Fruit fly (Drosophila melanogaster) whole organism, embryonic: ENCODE results near the gene hry.
A peak's percentile ranks its signal among the peaks of the same experiment; 100 is the strongest.

Experiments
- Adf1 ChIP-seq: fragments of 200-800 bp; sonication (Bioruptor generic); IDR thresholded peaks from 2 replicates; pipeline ENCODE4 v1.3.6; 2022; ENCODE audit warnings: missing biosample characterization, missing genetic modification characterization
- BEAF-32 ChIP-seq: fragments of 200-800 bp; sonication (Bioruptor generic); optimal IDR thresholded peaks from 3 replicates; lab custom pipeline; 2017; ENCODE audit warnings: missing biosample characterization, missing genetic modification characterization, mild to moderate bottlenecking, moderate library complexity, missing genetic modification reagents
- C15 ChIP-seq: fragments of 200-800 bp; sonication (Bioruptor generic); IDR thresholded peaks from 3 replicates; pipeline ENCODE4 v1.3.6; 2022; ENCODE audit warnings: missing biosample characterization, missing genetic modification characterization
- CG10267 ChIP-seq: fragments of 200-800 bp; sonication (Bioruptor generic); optimal IDR thresholded peaks from 2 replicates; lab custom pipeline; 2018; ENCODE audit warnings: missing biosample characterization, mild to moderate bottlenecking, missing genetic modification characterization, moderate library complexity
- CG12104 ChIP-seq: fragments of 200-800 bp; sonication (Bioruptor generic); optimal IDR thresholded peaks from 3 replicates; lab custom pipeline; 2016; ENCODE audit warnings: missing biosample characterization, missing genetic modification characterization
- CG12769 ChIP-seq: fragments of 200-800 bp; sonication (Bioruptor generic); optimal IDR thresholded peaks from 2 replicates; lab custom pipeline; 2019; ENCODE audit warnings: missing biosample characterization, mild to moderate bottlenecking, missing genetic modification characterization, moderate library complexity
- CG13775 ChIP-seq: fragments of 200-800 bp; sonication (Bioruptor generic); optimal IDR thresholded peaks from 3 replicates; lab custom pipeline; 2017; ENCODE audit warnings: missing biosample characterization, mild to moderate bottlenecking, missing genetic modification characterization
- CG15073 ChIP-seq: fragments of 200-800 bp; sonication (Bioruptor generic); optimal IDR thresholded peaks from 2 replicates; lab custom pipeline; 2016; ENCODE audit warnings: missing biosample characterization, missing genetic modification characterization
- CG1603 ChIP-seq: fragments of 200-800 bp; sonication (Bioruptor generic); optimal IDR thresholded peaks from 2 replicates; lab custom pipeline; 2019; ENCODE audit warnings: missing biosample characterization, mild to moderate bottlenecking, missing genetic modification characterization, moderate library complexity
- CG16813 ChIP-seq: fragments of 200-800 bp; sonication (Bioruptor generic); IDR thresholded peaks from 3 replicates; pipeline ENCODE4 v1.3.6; 2022; ENCODE audit warnings: missing biosample characterization, missing genetic modification characterization; ENCODE audit not compliant: partially characterized antibody
- CG1832 ChIP-seq: fragments of 200-800 bp; sonication (Bioruptor generic); optimal IDR thresholded peaks from 2 replicates; lab custom pipeline; 2017; ENCODE audit warnings: missing biosample characterization, mild to moderate bottlenecking, missing genetic modification characterization, inconsistent platforms
- CG18599 ChIP-seq: fragments of 200-800 bp; sonication (Bioruptor generic); optimal IDR thresholded peaks from 3 replicates; lab custom pipeline; 2017; ENCODE audit warnings: missing biosample characterization, missing genetic modification characterization, mild to moderate bottlenecking, moderate library complexity, missing genetic modification reagents
- CG18764 ChIP-seq: fragments of 200-800 bp; sonication (Bioruptor generic); optimal IDR thresholded peaks from 3 replicates; lab custom pipeline; 2016; ENCODE audit warnings: missing biosample characterization, missing genetic modification characterization
- CG2116 ChIP-seq: fragments of 200-800 bp; sonication (Bioruptor generic); optimal IDR thresholded peaks from 3 replicates; lab custom pipeline; 2018; ENCODE audit warnings: missing biosample characterization, mild to moderate bottlenecking, missing genetic modification characterization
- CG32772 ChIP-seq: fragments of 200-800 bp; sonication (Bioruptor generic); IDR thresholded peaks from 2 replicates; pipeline ENCODE4 v1.3.6; 2022; ENCODE audit warnings: missing biosample characterization, missing genetic modification characterization
- CG3407 ChIP-seq: fragments of 200-800 bp; sonication (Bioruptor generic); optimal IDR thresholded peaks from 2 replicates; lab custom pipeline; 2018; ENCODE audit warnings: missing biosample characterization, mild to moderate bottlenecking, missing genetic modification characterization
- CG6791 ChIP-seq: fragments of 200-800 bp; sonication (Bioruptor generic); IDR thresholded peaks from 3 replicates; pipeline ENCODE4 v1.3.6; 2022; ENCODE audit warnings: missing biosample characterization, missing genetic modification characterization; ENCODE audit not compliant: partially characterized antibody
- CG7839 ChIP-seq: fragments of 200-800 bp; sonication (Bioruptor generic); optimal IDR thresholded peaks from 3 replicates; lab custom pipeline; 2018; ENCODE audit warnings: missing biosample characterization, mild to moderate bottlenecking, missing genetic modification characterization, moderate library complexity
- CG7963 ChIP-seq: fragments of 200-800 bp; sonication (Bioruptor generic); IDR thresholded peaks from 3 replicates; pipeline ENCODE4 v1.3.6; 2022; ENCODE audit warnings: missing biosample characterization, missing genetic modification characterization; ENCODE audit not compliant: partially characterized antibody
- CG9797 ChIP-seq: fragments of 200-800 bp; sonication (Bioruptor generic); optimal IDR thresholded peaks from 3 replicates; lab custom pipeline; 2018; ENCODE audit warnings: missing biosample characterization, mild to moderate bottlenecking, missing genetic modification characterization
- CG9932 ChIP-seq: fragments of 200-800 bp; sonication (Bioruptor generic); IDR thresholded peaks from 2 replicates; pipeline ENCODE4 v1.3.6; 2022; ENCODE audit warnings: missing biosample characterization, missing genetic modification characterization
- D ChIP-seq, 2 experiments: fragments of 200-800 bp in 1 of 2; fragments of >200 bp in 1 of 2; sonication (Bioruptor generic) in 1 of 2; optimal IDR thresholded peaks; 2 replicates in 1 of 2; 3 replicates in 1 of 2; lab custom pipeline; 2017; ENCODE audit warnings: mild to moderate bottlenecking in 1 of 2, missing biosample characterization in 1 of 2, missing genetic modification characterization in 1 of 2, missing genetic modification reagents in 1 of 2
- Dll ChIP-seq: fragments of 200-800 bp; sonication (Bioruptor generic); IDR thresholded peaks from 4 replicates; pipeline ENCODE4 v1.3.6; 2022; ENCODE audit warnings: missing biosample characterization, missing genetic modification characterization; ENCODE audit not compliant: partially characterized antibody
- HLH4C ChIP-seq: fragments of 200-800 bp; sonication (Bioruptor generic); IDR thresholded peaks from 3 replicates; pipeline ENCODE4 v1.3.6; 2022; ENCODE audit warnings: missing biosample characterization, missing genetic modification characterization; ENCODE audit not compliant: partially characterized antibody
- Hr3 ChIP-seq: fragments of 200-800 bp; sonication (Bioruptor generic); optimal IDR thresholded peaks from 3 replicates; lab custom pipeline; 2016; ENCODE audit warnings: missing biosample characterization, missing genetic modification characterization
- MBD-R2 ChIP-seq: fragments of 200-800 bp; sonication (Bioruptor generic); IDR thresholded peaks from 2 replicates; pipeline ENCODE4 v1.3.6; 2022; ENCODE audit warnings: missing biosample characterization, missing genetic modification characterization
- MESR4 ChIP-seq: fragments of 200-800 bp; sonication (Bioruptor generic); optimal IDR thresholded peaks from 2 replicates; lab custom pipeline; 2018; ENCODE audit warnings: missing biosample characterization, mild to moderate bottlenecking, missing genetic modification characterization, moderate library complexity
- Med ChIP-seq: fragments of 200-800 bp; sonication (Bioruptor generic); peaks from one replicate; lab custom pipeline; 2016; ENCODE audit warnings: missing biosample characterization, missing genetic modification characterization, mild to moderate bottlenecking, inconsistent platforms, moderate library complexity
- NFAT ChIP-seq: fragments of 200-800 bp; sonication (Bioruptor generic); IDR thresholded peaks from 2 replicates; pipeline ENCODE4 v1.3.6; 2022; ENCODE audit warnings: missing biosample characterization, missing genetic modification characterization
- Scr ChIP-seq: fragments of 200-800 bp; sonication (Bioruptor generic); IDR thresholded peaks from 2 replicates; pipeline ENCODE4 v1.3.6; 2022; ENCODE audit warnings: missing biosample characterization, missing genetic modification characterization; ENCODE audit not compliant: partially characterized antibody
- Sin3A ChIP-seq: fragments of >200 bp; optimal IDR thresholded peaks from 2 replicates; lab custom pipeline; 2018
- Xbp1 ChIP-seq: fragments of 200-800 bp; sonication (Bioruptor generic); optimal IDR thresholded peaks from 3 replicates; lab custom pipeline; 2016; ENCODE audit warnings: missing biosample characterization, mild to moderate bottlenecking, missing genetic modification characterization
- YL-1 ChIP-seq: fragments of 200-800 bp; sonication (Bioruptor generic); optimal IDR thresholded peaks from 3 replicates; lab custom pipeline; 2017; ENCODE audit warnings: missing biosample characterization, mild to moderate bottlenecking, missing genetic modification characterization
- abd-A ChIP-seq: fragments of 200-800 bp; sonication (Bioruptor generic); optimal IDR thresholded peaks from 3 replicates; lab custom pipeline; 2019; ENCODE audit warnings: missing biosample characterization, mild to moderate bottlenecking, missing genetic modification characterization, moderate library complexity
- amos ChIP-seq: fragments of 200-800 bp; sonication (Bioruptor generic); IDR thresholded peaks from 2 replicates; pipeline ENCODE4 v1.3.6; 2022; ENCODE audit warnings: missing biosample characterization, missing genetic modification characterization; ENCODE audit not compliant: partially characterized antibody
- crp ChIP-seq, 2 experiments: fragments of 200-800 bp; sonication (Bioruptor generic); optimal IDR thresholded peaks; 2 replicates in 1 of 2; 3 replicates in 1 of 2; lab custom pipeline; 2017; ENCODE audit warnings: missing biosample characterization in 2 of 2, missing genetic modification characterization in 2 of 2, mild to moderate bottlenecking in 1 of 2, moderate library complexity in 1 of 2
- ems ChIP-seq: fragments of 200-800 bp; sonication (Bioruptor generic); optimal IDR thresholded peaks from 3 replicates; lab custom pipeline; 2016; ENCODE audit warnings: missing biosample characterization, missing genetic modification characterization
- gfzf ChIP-seq: fragments of 200-800 bp; sonication (Bioruptor generic); optimal IDR thresholded peaks from 2 replicates; lab custom pipeline; 2016; ENCODE audit warnings: missing biosample characterization, mild to moderate bottlenecking, missing genetic modification characterization, moderate library complexity
- klu ChIP-seq: fragments of 200-800 bp; sonication (Bioruptor generic); IDR thresholded peaks from 2 replicates; pipeline ENCODE4 v1.3.6; 2022; ENCODE audit warnings: missing biosample characterization, missing genetic modification characterization
- maf-S ChIP-seq: fragments of 200-800 bp; sonication (Bioruptor generic); optimal IDR thresholded peaks from 2 replicates; lab custom pipeline; 2016; ENCODE audit warnings: missing biosample characterization, missing genetic modification characterization
- pzg ChIP-seq: fragments of 200-800 bp; sonication (Bioruptor generic); optimal IDR thresholded peaks from 3 replicates; lab custom pipeline; 2018; ENCODE audit warnings: missing biosample characterization, mild to moderate bottlenecking, missing genetic modification characterization, moderate library complexity
- repo ChIP-seq: fragments of 200-800 bp; sonication (Bioruptor generic); optimal IDR thresholded peaks from 2 replicates; lab custom pipeline; 2016; ENCODE audit warnings: missing biosample characterization, missing genetic modification characterization
- so ChIP-seq: fragments of 200-800 bp; sonication (Bioruptor generic); IDR thresholded peaks from 3 replicates; pipeline ENCODE4 v1.3.6; 2022; ENCODE audit warnings: missing biosample characterization, missing genetic modification characterization
- stwl ChIP-seq: fragments of 200-800 bp; sonication (Bioruptor generic); optimal IDR thresholded peaks from 3 replicates; lab custom pipeline; 2018; ENCODE audit warnings: missing biosample characterization, mild to moderate bottlenecking, missing genetic modification characterization, moderate library complexity
- tx ChIP-seq: fragments of 200-800 bp; sonication (Bioruptor generic); optimal IDR thresholded peaks from 2 replicates; lab custom pipeline; 2016; ENCODE audit warnings: missing biosample characterization, missing genetic modification characterization
- unc-4 ChIP-seq: fragments of 200-800 bp; sonication (Bioruptor generic); IDR thresholded peaks from 2 replicates; pipeline ENCODE4 v1.3.6; 2022; ENCODE audit warnings: missing biosample characterization, missing genetic modification characterization; ENCODE audit not compliant: partially characterized antibody
- zen ChIP-seq: fragments of 200-800 bp; sonication (Bioruptor generic); optimal IDR thresholded peaks from 3 replicates; lab custom pipeline; 2018; ENCODE audit warnings: missing biosample characterization, mild to moderate bottlenecking, missing genetic modification characterization, moderate library complexity

hry gene

DNA sequence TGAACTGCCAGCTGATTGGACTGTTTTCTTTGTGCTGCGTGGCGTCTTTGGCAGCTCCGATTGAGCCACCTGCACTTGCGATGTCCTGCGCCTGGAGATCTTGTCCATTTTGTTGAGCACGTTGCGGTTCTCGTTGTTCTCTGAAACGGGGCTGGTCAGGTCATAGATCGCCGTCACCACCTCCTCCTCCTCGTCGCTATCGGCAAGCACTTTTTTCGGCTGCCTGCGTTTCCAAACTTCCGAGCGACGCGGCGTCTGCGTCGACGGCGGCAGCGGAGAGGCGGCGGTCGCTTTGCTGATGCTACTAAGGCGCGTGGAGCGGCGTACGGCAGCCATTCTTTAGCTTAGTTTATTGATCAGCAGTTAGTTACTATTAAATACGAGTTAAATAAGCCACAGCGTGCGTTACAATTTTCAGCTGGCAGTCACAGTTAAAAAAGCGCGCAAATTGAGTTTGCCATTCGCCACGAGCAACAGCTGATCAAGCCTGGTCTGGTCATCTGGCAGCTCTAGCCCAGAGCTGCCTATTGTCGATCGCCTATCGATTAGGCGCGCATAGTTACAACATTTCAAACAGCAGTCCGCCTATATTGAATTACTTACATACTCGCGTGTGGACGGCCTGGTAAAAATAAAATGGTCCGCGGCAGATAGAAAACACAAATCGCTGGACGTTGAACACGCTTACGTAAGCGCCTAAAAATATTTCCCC lies 41.8 kb upstream of the hry start, which contains the start of gene Cdc6 (continued):
- TF ChIP-seq Xbp1 (GFP tag; lab: Kevin White, UChicago) (no peak), Dll (GFP tag; lab: Robert Waterston, UW) (peak; percentile 59; the same call in 3 of the 4 replicates), CG12104 (GFP tag; lab: Kevin White, UChicago) (no peak), klu (GFP tag; lab: Robert Waterston, UW) (no peak), CG16813 (GFP tag; lab: Robert Waterston, UW) (peak; percentile 22; the same call in 1 of the 3 replicates), Scr (GFP tag; lab: Robert Waterston, UW) (peak; percentile 34; the same call in 1 of the 2 replicates), crp (GFP tag; optimal IDR thresholded peaks at IDR 0.05; lab: Kevin White, UChicago) (peak; percentile 82 to 96), ems (GFP tag; lab: Kevin White, UChicago) (no peak), CG3407 (no peak), Hr3 (GFP tag; lab: Kevin White, UChicago) (no peak), CG10267 (tag; lab: Kevin White, UChicago) (peak; percentile 13), MESR4 (GFP tag; lab: Kevin White, UChicago) (peak; percentile 49), HLH4C (0 out of 3 replicates have a peak, but pooled peaks have one; percentile 43), Sin3A (lab: Kevin White, UChicago) (peak; percentile 69), maf-S (GFP tag; lab: Kevin White, UChicago) (no peak), zen (tag; lab: Kevin White, UChicago) (peak; percentile 27), CG9932 (GFP tag; lab: Robert Waterston, UW) (peak; percentile 13; the same call in 1 of the 2 replicates), C15 (GFP tag; lab: Robert Waterston, UW) (no peak), MBD-R2 (GFP tag; lab: Robert Waterston, UW) (peak; percentile 82), repo (GFP tag; lab: Kevin White, UChicago) (no peak), CG6791 (GFP tag; lab: Robert Waterston, UW) (peak; percentile 66; the same call in 1 of the 3 replicates), CG13775 (GFP tag; lab: Kevin White, UChicago) (no peak), CG12769 (tag; lab: Kevin White, UChicago) (peak; percentile 31), CG18599 (GFP tag; lab: Kevin White, UChicago) (no peak), pzg (GFP tag; lab: Kevin White, UChicago) (peak; percentile 83), abd-A (tag; lab: Kevin White, UChicago) (no peak), so (GFP tag; lab: Robert Waterston, UW) (peak; percentile 60; the same call in 1 of the 3 replicates), BEAF-32 (GFP tag; lab: Kevin White, UChicago) (peak; percentile 46), D (optimal IDR thresholded peaks at IDR 0.05; lab: Kevin White, UChicago) (no peak), D (GFP tag; optimal IDR thresholded peaks at IDR 0.05; lab: Kevin White, UChicago) (no peak), CG2116 (peak; percentile 99), unc-4 (peak; percentile 20; the same call in 1 of the 2 replicates), YL-1 (GFP tag; lab: Kevin White, UChicago) (peak; percentile 25), Adf1 (GFP tag; lab: Robert Waterston, UW) (peak; percentile 92), NFAT (GFP tag; lab: Robert Waterston, UW) (no peak), tx (peak; percentile 49), CG7963 (0 out of 3 replicates have a peak, but pooled peaks have one; percentile 32), CG15073 (GFP tag; lab: Kevin White, UChicago) (no peak), CG1832 (GFP tag; lab: Kevin White, UChicago) (no peak), CG7839 (tag; lab: Kevin White, UChicago) (no peak), CG9797 (GFP tag; lab: Kevin White, UChicago) (peak; percentile 29), CG18764 (GFP tag; lab: Kevin White, UChicago) (no peak), gfzf (GFP tag; lab: Kevin White, UChicago) (peak; percentile 11), CG1603 (tag; lab: Kevin White, UChicago) (peak; percentile 71), CG32772 (GFP tag; lab: Robert Waterston, UW) (no peak), stwl (tag; lab: Kevin White, UChicago) (peak; percentile 58), amos (GFP tag; lab: Robert Waterston, UW) (peak; percentile 48; the same call in 1 of the 2 replicates), Med (GFP tag; lab: Kevin White, UChicago) (peak; percentile 78)
